Fruit fly (Drosophila melanogaster) whole organism, embryonic: ENCODE results near the gene CG10019.

Source experiments
- Blimp-1 ChIP-seq: fragments of 200-800 bp; sonication (Bioruptor generic); optimal IDR thresholded peaks from 3 replicates; lab custom pipeline; 2018; ENCODE audit warnings: missing biosample characterization, missing genetic modification characterization, mild to moderate bottlenecking, moderate library complexity, missing genetic modification reagents
- CG10274 ChIP-seq: fragments of 200-800 bp; sonication (Bioruptor generic); optimal IDR thresholded peaks from 3 replicates; lab custom pipeline; 2017; ENCODE audit warnings: missing biosample characterization, mild to moderate bottlenecking, missing genetic modification characterization
- CG11247 ChIP-seq: fragments of 200-800 bp; sonication (Bioruptor generic); IDR thresholded peaks from 2 replicates; pipeline ENCODE4 v1.3.6; 2022; ENCODE audit warnings: missing biosample characterization, missing genetic modification characterization
- CG15269 ChIP-seq: fragments of 200-800 bp; sonication (Bioruptor generic); optimal IDR thresholded peaks from 2 replicates; lab custom pipeline; 2018; ENCODE audit warnings: missing biosample characterization, mild to moderate bottlenecking, missing genetic modification characterization, moderate library complexity
- CG1602 ChIP-seq: fragments of 200-800 bp; sonication (Bioruptor generic); optimal IDR thresholded peaks from 3 replicates; lab custom pipeline; 2016; ENCODE audit warnings: missing biosample characterization, missing genetic modification characterization
- CG16779 ChIP-seq: fragments of 200-800 bp; sonication (Bioruptor generic); IDR thresholded peaks from 2 replicates; pipeline ENCODE4 v1.3.6; 2022; ENCODE audit warnings: missing biosample characterization, missing genetic modification characterization
- CG16863 ChIP-seq: fragments of 200-800 bp; sonication (Bioruptor generic); optimal IDR thresholded peaks from 3 replicates; lab custom pipeline; 2016; ENCODE audit warnings: missing biosample characterization, missing genetic modification characterization
- CG17385 ChIP-seq: fragments of 200-800 bp; sonication (Bioruptor generic); optimal IDR thresholded peaks from 3 replicates; lab custom pipeline; 2018; ENCODE audit warnings: missing biosample characterization, mild to moderate bottlenecking, missing genetic modification characterization
- CG1792 ChIP-seq: fragments of 200-800 bp; sonication (Bioruptor generic); optimal IDR thresholded peaks from 2 replicates; lab custom pipeline; 2016; ENCODE audit warnings: missing biosample characterization, missing genetic modification characterization
- CG18764 ChIP-seq: fragments of 200-800 bp; sonication (Bioruptor generic); optimal IDR thresholded peaks from 3 replicates; lab custom pipeline; 2016; ENCODE audit warnings: missing biosample characterization, missing genetic modification characterization
- CG30431 ChIP-seq: fragments of 200-800 bp; sonication (Bioruptor generic); optimal IDR thresholded peaks from 2 replicates; lab custom pipeline; 2017; ENCODE audit warnings: missing biosample characterization, missing genetic modification characterization
- CG7357 ChIP-seq: fragments of 200-800 bp; sonication (Bioruptor generic); IDR thresholded peaks from 3 replicates; pipeline ENCODE4 v1.3.6; 2022; ENCODE audit warnings: missing biosample characterization, missing genetic modification characterization
- CG7839 ChIP-seq: fragments of 200-800 bp; sonication (Bioruptor generic); optimal IDR thresholded peaks from 3 replicates; lab custom pipeline; 2018; ENCODE audit warnings: missing biosample characterization, mild to moderate bottlenecking, missing genetic modification characterization, moderate library complexity
- CG8478 ChIP-seq: fragments of >200 bp; optimal IDR thresholded peaks from 2 replicates; lab custom pipeline; 2018
- CG9437 ChIP-seq: fragments of 200-800 bp; sonication (Bioruptor generic); optimal IDR thresholded peaks from 2 replicates; lab custom pipeline; 2018; ENCODE audit warnings: missing biosample characterization, mild to moderate bottlenecking, missing genetic modification characterization
- CG9727 ChIP-seq: fragments of 200-800 bp; sonication (Bioruptor generic); optimal IDR thresholded peaks from 3 replicates; lab custom pipeline; 2017; ENCODE audit warnings: missing biosample characterization, mild to moderate bottlenecking, missing genetic modification characterization
- CHES-1-like ChIP-seq: fragments of 200-800 bp; sonication (Bioruptor generic); optimal IDR thresholded peaks from 2 replicates; lab custom pipeline; 2016; ENCODE audit warnings: missing biosample characterization, missing genetic modification characterization
- CkIIα-i1 ChIP-seq: fragments of 200-800 bp; sonication (Bioruptor generic); IDR thresholded peaks from 2 replicates; pipeline ENCODE4 v1.3.6; 2022; ENCODE audit warnings: missing biosample characterization, missing genetic modification characterization
- E2f1 ChIP-seq: fragments of 200-800 bp; sonication (Bioruptor generic); IDR thresholded peaks from 2 replicates; pipeline ENCODE4 v1.3.6; 2022; ENCODE audit warnings: missing biosample characterization, missing genetic modification characterization
- Eip74EF ChIP-seq, 2 experiments: fragments of 200-800 bp in 1 of 2; fragments of >200 bp in 1 of 2; sonication (Bioruptor generic) in 1 of 2; optimal IDR thresholded peaks; 2 replicates each; lab custom pipeline; 2017 to 2019; ENCODE audit warnings: missing biosample characterization in 2 of 2, missing genetic modification characterization in 2 of 2, mild to moderate bottlenecking in 1 of 2, moderate library complexity in 1 of 2
- Lpt ChIP-seq: fragments of >200 bp; optimal IDR thresholded peaks from 2 replicates; lab custom pipeline; 2018; ENCODE audit warnings: missing biosample characterization, missing genetic modification characterization
- Meics ChIP-seq: fragments of 200-800 bp; sonication (Bioruptor generic); optimal IDR thresholded peaks from 2 replicates; lab custom pipeline; 2017; ENCODE audit warnings: missing biosample characterization, mild to moderate bottlenecking, missing genetic modification characterization
- Mes4 ChIP-seq: fragments of 200-800 bp; sonication (Bioruptor generic); optimal IDR thresholded peaks from 2 replicates; lab custom pipeline; 2016; ENCODE audit warnings: missing biosample characterization, missing genetic modification characterization
- Oaz ChIP-seq: fragments of 200-800 bp; sonication (Bioruptor generic); IDR thresholded peaks from 2 replicates; pipeline ENCODE4 v1.3.6; 2022; ENCODE audit warnings: missing biosample characterization, missing genetic modification characterization
- Six4 ChIP-seq: fragments of 200-800 bp; sonication (Bioruptor generic); optimal IDR thresholded peaks from 2 replicates; lab custom pipeline; 2016; ENCODE audit warnings: missing biosample characterization, missing genetic modification characterization
- Sox100B ChIP-seq: fragments of 200-800 bp; sonication (Bioruptor generic); optimal IDR thresholded peaks from 3 replicates; lab custom pipeline; 2018; ENCODE audit warnings: missing biosample characterization, mild to moderate bottlenecking, missing genetic modification characterization
- Stat92E ChIP-seq, 3 experiments: fragments of >200 bp in 2 of 3; fragments of 200-800 bp in 1 of 3; sonication (Bioruptor generic) in 1 of 3; optimal IDR thresholded peaks; 2 replicates each; lab custom pipeline; 2017 to 2019; ENCODE audit warnings: missing biosample characterization in 3 of 3, missing genetic modification characterization in 3 of 3, mild to moderate bottlenecking in 1 of 3, moderate library complexity in 1 of 3
- Xrp1 ChIP-seq: fragments of 200-800 bp; sonication (Bioruptor generic); IDR thresholded peaks from 2 replicates; pipeline ENCODE4 v1.3.6; 2022; ENCODE audit warnings: missing biosample characterization, missing genetic modification characterization
- ato ChIP-seq: fragments of 200-800 bp; sonication (Bioruptor generic); IDR thresholded peaks from 2 replicates; pipeline ENCODE4 v1.3.6; 2022; ENCODE audit warnings: missing biosample characterization, missing genetic modification characterization; ENCODE audit not compliant: partially characterized antibody
- az2 ChIP-seq: fragments of 200-800 bp; sonication (Bioruptor generic); optimal IDR thresholded peaks from 3 replicates; lab custom pipeline; 2016; ENCODE audit warnings: missing biosample characterization, missing genetic modification characterization
- bbx ChIP-seq: fragments of 200-800 bp; sonication (Bioruptor generic); IDR thresholded peaks from 2 replicates; pipeline ENCODE4 v1.3.6; 2022; ENCODE audit warnings: missing biosample characterization, missing genetic modification characterization; ENCODE audit not compliant: partially characterized antibody
- cg ChIP-seq: fragments of 200-800 bp; sonication (Bioruptor generic); optimal IDR thresholded peaks from 3 replicates; lab custom pipeline; 2019; ENCODE audit warnings: missing biosample characterization, mild to moderate bottlenecking, missing genetic modification characterization, moderate library complexity
- dan ChIP-seq: fragments of 200-800 bp; sonication (Bioruptor generic); IDR thresholded peaks from 2 replicates; pipeline ENCODE4 v1.3.6; 2022; ENCODE audit warnings: missing biosample characterization, missing genetic modification characterization
- emc ChIP-seq: fragments of 200-800 bp; sonication (Bioruptor generic); optimal IDR thresholded peaks from 2 replicates; lab custom pipeline; 2016; ENCODE audit warnings: missing biosample characterization, missing genetic modification characterization
- en ChIP-seq: fragments of 200-800 bp; sonication (Bioruptor generic); optimal IDR thresholded peaks from 2 replicates; lab custom pipeline; 2016; ENCODE audit warnings: missing biosample characterization, missing genetic modification characterization
- fd64A ChIP-seq: fragments of 200-800 bp; sonication (Bioruptor generic); optimal IDR thresholded peaks from 3 replicates; lab custom pipeline; 2018; ENCODE audit warnings: missing biosample characterization, mild to moderate bottlenecking, missing genetic modification characterization
- hbn ChIP-seq: fragments of 200-800 bp; sonication (Bioruptor generic); IDR thresholded peaks from 2 replicates; pipeline ENCODE4 v1.3.6; 2022; ENCODE audit warnings: missing biosample characterization, missing genetic modification characterization; ENCODE audit not compliant: partially characterized antibody
- jumu ChIP-seq: fragments of 200-800 bp; sonication (Bioruptor generic); optimal IDR thresholded peaks from 3 replicates; lab custom pipeline; 2016; ENCODE audit warnings: missing biosample characterization, missing genetic modification characterization
- lilli ChIP-seq: fragments of 200-800 bp; sonication (Bioruptor generic); optimal IDR thresholded peaks from 3 replicates; lab custom pipeline; 2016; ENCODE audit warnings: missing biosample characterization, missing genetic modification characterization
- mld ChIP-seq: fragments of 200-800 bp; sonication (Bioruptor generic); IDR thresholded peaks from 3 replicates; pipeline ENCODE4 v1.3.6; 2022; ENCODE audit warnings: missing biosample characterization, missing genetic modification characterization; ENCODE audit not compliant: partially characterized antibody
- p53 ChIP-seq: fragments of 200-800 bp; sonication (Bioruptor generic); optimal IDR thresholded peaks from 2 replicates; lab custom pipeline; 2016; ENCODE audit warnings: missing biosample characterization, missing genetic modification characterization
- peb ChIP-seq: fragments of 200-800 bp; sonication (Bioruptor generic); IDR thresholded peaks from 2 replicates; pipeline ENCODE4 v1.3.6; 2022; ENCODE audit warnings: missing biosample characterization, missing genetic modification characterization
- pum ChIP-seq: fragments of 200-800 bp; sonication (Bioruptor generic); optimal IDR thresholded peaks from 2 replicates; lab custom pipeline; 2016; ENCODE audit warnings: missing biosample characterization, missing genetic modification characterization
- sima ChIP-seq: fragments of 200-800 bp; sonication (Bioruptor generic); optimal IDR thresholded peaks from 2 replicates; lab custom pipeline; 2016; ENCODE audit warnings: missing biosample characterization, missing genetic modification characterization
- slou ChIP-seq: fragments of 200-800 bp; sonication (Bioruptor generic); optimal IDR thresholded peaks from 3 replicates; lab custom pipeline; 2016; ENCODE audit warnings: missing biosample characterization, missing genetic modification characterization
- sna ChIP-seq: fragments of 200-800 bp; sonication (Bioruptor generic); IDR thresholded peaks from 2 replicates; pipeline ENCODE4 v1.3.6; 2022; ENCODE audit warnings: missing biosample characterization, missing genetic modification characterization; ENCODE audit not compliant: partially characterized antibody
- stwl ChIP-seq: fragments of 200-800 bp; sonication (Bioruptor generic); optimal IDR thresholded peaks from 3 replicates; lab custom pipeline; 2018; ENCODE audit warnings: missing biosample characterization, mild to moderate bottlenecking, missing genetic modification characterization, moderate library complexity
- trh ChIP-seq: fragments of 200-800 bp; sonication (Bioruptor generic); optimal IDR thresholded peaks from 2 replicates; lab custom pipeline; 2016; ENCODE audit warnings: missing biosample characterization, missing genetic modification characterization
- unc-4 ChIP-seq: fragments of 200-800 bp; sonication (Bioruptor generic); IDR thresholded peaks from 2 replicates; pipeline ENCODE4 v1.3.6; 2022; ENCODE audit warnings: missing biosample characterization, missing genetic modification characterization; ENCODE audit not compliant: partially characterized antibody
- usp ChIP-seq: fragments of >200 bp; optimal IDR thresholded peaks from 2 replicates; lab custom pipeline; 2017; ENCODE audit warnings: missing biosample characterization, missing genetic modification characterization
- vvl ChIP-seq: fragments of 200-800 bp; sonication (Bioruptor generic); IDR thresholded peaks from 2 replicates; pipeline ENCODE4 v1.3.6; 2022; ENCODE audit warnings: missing biosample characterization, missing genetic modification characterization

CG10019 gene

DNA sequence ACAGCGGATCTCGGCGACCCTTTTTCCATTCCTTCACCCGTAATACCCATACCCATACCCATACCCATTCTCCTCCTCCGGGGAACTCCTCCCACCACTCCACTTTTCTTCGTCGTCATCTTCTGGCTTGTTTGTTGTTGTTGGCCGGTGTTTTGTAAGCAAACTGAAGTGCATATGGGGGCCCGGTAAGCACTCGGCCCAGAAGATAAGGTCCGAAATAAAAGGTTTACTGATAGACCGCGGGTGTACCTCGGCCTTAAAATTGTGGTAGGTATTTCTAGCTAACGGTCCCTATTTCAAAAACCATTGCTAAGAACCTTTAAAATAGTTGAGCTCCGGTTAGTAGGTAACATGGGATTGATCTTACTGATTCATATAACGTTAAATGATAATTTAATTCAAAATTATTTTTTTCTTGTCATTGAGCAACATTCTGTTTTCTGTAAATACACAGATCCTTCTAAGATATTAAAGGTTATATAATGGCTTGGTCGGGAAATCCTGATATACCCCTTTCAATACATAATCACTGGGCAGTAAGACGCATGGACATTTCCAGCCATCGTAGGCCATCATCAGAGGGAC lies 45.6 kb downstream of the CG10019 start (continued):
- TF ChIP-seq CG7357 (GFP tag; lab: Robert Waterston, UW) (no peak; the same call in 2 of the 3 replicates), CkIIα-i1 (GFP tag; lab: Robert Waterston, UW) (no peak), cg (GFP tag; lab: Kevin White, UChicago) (no peak), mld (GFP tag; lab: Robert Waterston, UW) (no peak), vvl (GFP tag; lab: Robert Waterston, UW) (peak; percentile 6; the same call in 1 of the 2 replicates), CG9437 (GFP tag; lab: Kevin White, UChicago) (no peak), Xrp1 (GFP tag; lab: Robert Waterston, UW) (peak; percentile 71), trh (GFP tag; lab: Kevin White, UChicago) (peak; percentile 11), bbx (no peak), hbn (no peak), slou (GFP tag; lab: Kevin White, UChicago) (no peak), Sox100B (GFP tag; lab: Kevin White, UChicago) (peak; percentile 18), CG9727 (peak; percentile 74), sima (no peak), Mes4 (GFP tag; lab: Kevin White, UChicago) (no peak), CG16779 (GFP tag; lab: Robert Waterston, UW) (no peak), CHES-1-like (no peak), lilli (peak; percentile 27), pum (GFP tag; lab: Kevin White, UChicago) (peak; percentile 39), CG10274 (GFP tag; lab: Kevin White, UChicago) (no peak), Lpt (GFP tag; lab: Kevin White, UChicago) (no peak), CG15269 (tag; lab: Kevin White, UChicago) (no peak), dan (no peak), CG30431 (GFP tag; lab: Kevin White, UChicago) (peak; percentile 61), E2f1 (GFP tag; lab: Robert Waterston, UW) (peak; percentile 7; the same call in 1 of the 2 replicates), sna (GFP tag; lab: Robert Waterston, UW) (no peak), CG11247 (GFP tag; lab: Robert Waterston, UW) (no peak), emc (GFP tag; lab: Kevin White, UChicago) (no peak), p53 (no peak), unc-4 (GFP tag; lab: Robert Waterston, UW) (no peak), usp (GFP tag; lab: Kevin White, UChicago) (no peak), CG16863 (GFP tag; lab: Kevin White, UChicago) (peak; percentile 52), jumu (GFP tag; lab: Kevin White, UChicago) (peak; percentile 38), CG18764 (GFP tag; lab: Kevin White, UChicago) (no peak), fd64A (GFP tag; lab: Kevin White, UChicago) (no peak), Oaz (no peak), peb (GFP tag; lab: Robert Waterston, UW) (no peak), CG7839 (tag; lab: Kevin White, UChicago) (peak; percentile 43), ato (GFP tag; lab: Robert Waterston, UW) (no peak), Eip74EF (GFP tag; optimal IDR thresholded peaks at IDR 0.05; lab: Kevin White, UChicago) (no peak), CG1792 (GFP tag; lab: Kevin White, UChicago) (no peak), en (GFP tag; lab: Kevin White, UChicago) (no peak), Stat92E (GFP tag; optimal IDR thresholded peaks at IDR 0.05; lab: Kevin White, UChicago) (no peak), CG1602 (GFP tag; lab: Kevin White, UChicago) (peak; percentile 23), Meics (GFP tag; lab: Kevin White, UChicago) (no peak), CG17385 (GFP tag; lab: Kevin White, UChicago) (no peak), CG8478 (no peak), Blimp-1 (GFP tag; lab: Kevin White, UChicago) (peak; percentile 36), az2 (GFP tag; lab: Kevin White, UChicago) (peak; percentile 45), Six4 (GFP tag; lab: Kevin White, UChicago) (no peak), stwl (no peak)
